Fruit fly (Drosophila melanogaster) whole organism, embryonic: Measurements from ENCODE around the gene Rab5.
A peak's percentile ranks its signal among the peaks of the same experiment; 100 is the strongest.

ENCODE experiments used
- Atf-2 ChIP-seq: fragments of 200-800 bp; sonication (Bioruptor generic); optimal IDR thresholded peaks from 2 replicates; lab custom pipeline; 2016; ENCODE audit warnings: missing biosample characterization, missing genetic modification characterization
- CG10209 ChIP-seq: fragments of 200-800 bp; sonication (Bioruptor generic); optimal IDR thresholded peaks from 3 replicates; lab custom pipeline; 2017; ENCODE audit warnings: missing biosample characterization, mild to moderate bottlenecking, missing genetic modification characterization, missing genetic modification reagents
- CG10267 ChIP-seq: fragments of 200-800 bp; sonication (Bioruptor generic); optimal IDR thresholded peaks from 2 replicates; lab custom pipeline; 2018; ENCODE audit warnings: missing biosample characterization, mild to moderate bottlenecking, missing genetic modification characterization, moderate library complexity
- CG12219 ChIP-seq: fragments of 200-800 bp; sonication (Bioruptor generic); optimal IDR thresholded peaks from 3 replicates; lab custom pipeline; 2018; ENCODE audit warnings: missing biosample characterization, mild to moderate bottlenecking, missing genetic modification characterization
- CG12769 ChIP-seq: fragments of 200-800 bp; sonication (Bioruptor generic); optimal IDR thresholded peaks from 2 replicates; lab custom pipeline; 2019; ENCODE audit warnings: missing biosample characterization, mild to moderate bottlenecking, missing genetic modification characterization, moderate library complexity
- CG13894 ChIP-seq: fragments of 200-800 bp; sonication (Bioruptor generic); optimal IDR thresholded peaks from 3 replicates; lab custom pipeline; 2018; ENCODE audit warnings: missing biosample characterization, mild to moderate bottlenecking, missing genetic modification characterization, moderate library complexity
- CG14014 ChIP-seq: fragments of 200-800 bp; sonication (Bioruptor generic); IDR thresholded peaks from 2 replicates; pipeline ENCODE4 v1.3.6; 2022; ENCODE audit warnings: missing biosample characterization, missing genetic modification characterization
- CG15696 ChIP-seq: fragments of 200-800 bp; sonication (Bioruptor generic); optimal IDR thresholded peaks from 2 replicates; lab custom pipeline; 2019; ENCODE audit warnings: missing biosample characterization, mild to moderate bottlenecking, missing genetic modification characterization, moderate library complexity
- CG1603 ChIP-seq: fragments of 200-800 bp; sonication (Bioruptor generic); optimal IDR thresholded peaks from 2 replicates; lab custom pipeline; 2019; ENCODE audit warnings: missing biosample characterization, mild to moderate bottlenecking, missing genetic modification characterization, moderate library complexity
- CG17359 ChIP-seq: fragments of 200-800 bp; sonication (Bioruptor generic); optimal IDR thresholded peaks from 3 replicates; lab custom pipeline; 2018; ENCODE audit warnings: missing biosample characterization, mild to moderate bottlenecking, missing genetic modification characterization, moderate library complexity
- CG17385 ChIP-seq: fragments of 200-800 bp; sonication (Bioruptor generic); optimal IDR thresholded peaks from 3 replicates; lab custom pipeline; 2018; ENCODE audit warnings: missing biosample characterization, mild to moderate bottlenecking, missing genetic modification characterization
- CG17612 ChIP-seq: fragments of 200-800 bp; sonication (Bioruptor generic); IDR thresholded peaks from 2 replicates; pipeline ENCODE4 v1.3.6; 2022; ENCODE audit warnings: missing biosample characterization, missing genetic modification characterization
- CG17912 ChIP-seq: fragments of 200-800 bp; sonication (Bioruptor generic); optimal IDR thresholded peaks from 2 replicates; lab custom pipeline; 2018; ENCODE audit warnings: missing biosample characterization, mild to moderate bottlenecking, missing genetic modification characterization
- CG18764 ChIP-seq: fragments of 200-800 bp; sonication (Bioruptor generic); optimal IDR thresholded peaks from 3 replicates; lab custom pipeline; 2016; ENCODE audit warnings: missing biosample characterization, missing genetic modification characterization
- CG31365 ChIP-seq: fragments of 200-800 bp; sonication (Bioruptor generic); optimal IDR thresholded peaks from 2 replicates; lab custom pipeline; 2018; ENCODE audit warnings: missing biosample characterization, mild to moderate bottlenecking, missing genetic modification characterization
- CG32532 ChIP-seq: fragments of 200-800 bp; sonication (Bioruptor generic); IDR thresholded peaks from 2 replicates; pipeline ENCODE4 v1.3.6; 2022; ENCODE audit warnings: missing biosample characterization, missing genetic modification characterization
- CG4617 ChIP-seq: fragments of 200-800 bp; sonication (Bioruptor generic); optimal IDR thresholded peaks from 3 replicates; lab custom pipeline; 2016; ENCODE audit warnings: missing biosample characterization, missing genetic modification characterization, borderline replicate concordance
- CG4854 ChIP-seq: fragments of 200-800 bp; sonication (Bioruptor generic); optimal IDR thresholded peaks from 2 replicates; lab custom pipeline; 2016; ENCODE audit warnings: missing biosample characterization, missing genetic modification characterization, inconsistent platforms
- CG5953 ChIP-seq: fragments of 200-800 bp; sonication (Bioruptor generic); IDR thresholded peaks from 2 replicates; pipeline ENCODE4 v1.3.6; 2022; ENCODE audit warnings: missing biosample characterization, missing genetic modification characterization
- CG6689 ChIP-seq: fragments of 200-800 bp; sonication (Bioruptor generic); IDR thresholded peaks from 2 replicates; pipeline ENCODE4 v1.3.6; 2022; ENCODE audit warnings: missing biosample characterization, missing genetic modification characterization
- CG7372 ChIP-seq: fragments of 200-800 bp; sonication (Bioruptor generic); IDR thresholded peaks from 2 replicates; pipeline ENCODE4 v1.3.6; 2022; ENCODE audit warnings: missing biosample characterization, missing genetic modification characterization
- Deaf1 ChIP-seq: fragments of 200-800 bp; optimal IDR thresholded peaks from 3 replicates; lab custom pipeline; 2019; ENCODE audit warnings: missing biosample characterization, mild to moderate bottlenecking, missing genetic modification characterization, moderate library complexity
- Dll ChIP-seq: fragments of 200-800 bp; sonication (Bioruptor generic); IDR thresholded peaks from 4 replicates; pipeline ENCODE4 v1.3.6; 2022; ENCODE audit warnings: missing biosample characterization, missing genetic modification characterization; ENCODE audit not compliant: partially characterized antibody
- HLHmδ ChIP-seq: fragments of 200-800 bp; sonication (Bioruptor generic); optimal IDR thresholded peaks from 2 replicates; lab custom pipeline; 2018; ENCODE audit warnings: missing biosample characterization, mild to moderate bottlenecking, missing genetic modification characterization, moderate library complexity
- Lim3 ChIP-seq: fragments of 200-800 bp; sonication (Bioruptor generic); IDR thresholded peaks from 2 replicates; pipeline ENCODE4 v1.3.6; 2022; ENCODE audit warnings: missing biosample characterization, missing genetic modification characterization
- Lpt ChIP-seq: fragments of >200 bp; optimal IDR thresholded peaks from 2 replicates; lab custom pipeline; 2018; ENCODE audit warnings: missing biosample characterization, missing genetic modification characterization
- NC2α ChIP-seq: fragments of 200-800 bp; sonication (Bioruptor generic); optimal IDR thresholded peaks from 2 replicates; lab custom pipeline; 2016; ENCODE audit warnings: missing biosample characterization, missing genetic modification characterization
- NK7.1 ChIP-seq: fragments of 200-800 bp; sonication (Bioruptor generic); optimal IDR thresholded peaks from 3 replicates; lab custom pipeline; 2016; ENCODE audit warnings: missing biosample characterization, missing genetic modification characterization
- Oaz ChIP-seq: fragments of 200-800 bp; sonication (Bioruptor generic); IDR thresholded peaks from 2 replicates; pipeline ENCODE4 v1.3.6; 2022; ENCODE audit warnings: missing biosample characterization, missing genetic modification characterization
- Rfx ChIP-seq: fragments of 200-800 bp; sonication (Bioruptor generic); IDR thresholded peaks from 2 replicates; pipeline ENCODE4 v1.3.6; 2022; ENCODE audit warnings: missing biosample characterization, missing genetic modification characterization
- Taf1 ChIP-seq: fragments of 200-800 bp; sonication (Bioruptor generic); IDR thresholded peaks from 2 replicates; pipeline ENCODE4 v1.3.6; 2022; ENCODE audit warnings: missing biosample characterization, missing genetic modification characterization
- Trl ChIP-seq, 3 experiments: fragments of >200 bp in 2 of 3; fragments of 200-800 bp in 1 of 3; sonication (Bioruptor generic) in 1 of 3; optimal IDR thresholded peaks; 2 replicates in 1 of 3; 3 replicates in 2 of 3; lab custom pipeline; 2016 to 2017; ENCODE audit warnings: missing biosample characterization in 1 of 3, missing genetic modification characterization in 1 of 3
- Xbp1 ChIP-seq: fragments of 200-800 bp; sonication (Bioruptor generic); optimal IDR thresholded peaks from 3 replicates; lab custom pipeline; 2016; ENCODE audit warnings: missing biosample characterization, mild to moderate bottlenecking, missing genetic modification characterization
- ash1 ChIP-seq: fragments of 200-800 bp; sonication (Bioruptor generic); optimal IDR thresholded peaks from 2 replicates; lab custom pipeline; 2018; ENCODE audit warnings: missing biosample characterization, mild to moderate bottlenecking, missing genetic modification characterization
- az2 ChIP-seq: fragments of 200-800 bp; sonication (Bioruptor generic); optimal IDR thresholded peaks from 3 replicates; lab custom pipeline; 2016; ENCODE audit warnings: missing biosample characterization, missing genetic modification characterization
- dan ChIP-seq: fragments of 200-800 bp; sonication (Bioruptor generic); IDR thresholded peaks from 2 replicates; pipeline ENCODE4 v1.3.6; 2022; ENCODE audit warnings: missing biosample characterization, missing genetic modification characterization
- danr ChIP-seq: fragments of 200-800 bp; sonication (Bioruptor generic); IDR thresholded peaks from 2 replicates; pipeline ENCODE4 v1.3.6; 2022; ENCODE audit warnings: missing biosample characterization, missing genetic modification characterization
- esg ChIP-seq: fragments of 200-800 bp; sonication (Bioruptor generic); conservative IDR thresholded peaks from 2 replicates; pipeline ENCODE4 v1.3.6; 2022; ENCODE audit warnings: missing biosample characterization, missing genetic modification characterization
- gce ChIP-seq: fragments of 200-800 bp; sonication (Bioruptor generic); IDR thresholded peaks from 3 replicates; pipeline ENCODE4 v1.3.6; 2022; ENCODE audit warnings: missing biosample characterization, missing genetic modification characterization
- gt ChIP-seq: fragments of 200-800 bp; sonication (Bioruptor generic); IDR thresholded peaks from 2 replicates; pipeline ENCODE4 v1.3.6; 2022; ENCODE audit warnings: missing biosample characterization, missing genetic modification characterization
- kah ChIP-seq: fragments of 200-800 bp; sonication (Bioruptor generic); optimal IDR thresholded peaks from 2 replicates; lab custom pipeline; 2018; ENCODE audit warnings: missing biosample characterization, mild to moderate bottlenecking, missing genetic modification characterization
- lmd ChIP-seq: fragments of 200-800 bp; sonication (Bioruptor generic); IDR thresholded peaks from 2 replicates; pipeline ENCODE4 v1.3.6; 2022; ENCODE audit warnings: missing biosample characterization, missing genetic modification characterization
- mld ChIP-seq: fragments of 200-800 bp; sonication (Bioruptor generic); IDR thresholded peaks from 3 replicates; pipeline ENCODE4 v1.3.6; 2022; ENCODE audit warnings: missing biosample characterization, missing genetic modification characterization; ENCODE audit not compliant: partially characterized antibody
- nerfin-1 ChIP-seq: fragments of 200-800 bp; sonication (Bioruptor generic); optimal IDR thresholded peaks from 3 replicates; lab custom pipeline; 2019; ENCODE audit warnings: missing biosample characterization, mild to moderate bottlenecking, missing genetic modification characterization, moderate library complexity
- prd ChIP-seq, 3 experiments: fragments of >200 bp in 2 of 3; fragments of 200-800 bp in 1 of 3; sonication (Bioruptor generic) in 1 of 3; optimal IDR thresholded peaks in 2 of 3; IDR thresholded peaks in 1 of 3; 2 replicates in 2 of 3; 3 replicates in 1 of 3; pipeline versions ENCODE4 v1.3.6 to Lab custom; 2017 to 2022; ENCODE audit warnings: missing biosample characterization in 1 of 3, missing genetic modification characterization in 1 of 3
- run ChIP-seq: fragments of 200-800 bp; sonication (Bioruptor generic); optimal IDR thresholded peaks from 3 replicates; lab custom pipeline; 2018; ENCODE audit warnings: missing biosample characterization, mild to moderate bottlenecking, missing genetic modification characterization
- sna ChIP-seq: fragments of 200-800 bp; sonication (Bioruptor generic); IDR thresholded peaks from 2 replicates; pipeline ENCODE4 v1.3.6; 2022; ENCODE audit warnings: missing biosample characterization, missing genetic modification characterization; ENCODE audit not compliant: partially characterized antibody
- sqz ChIP-seq: fragments of 200-800 bp; sonication (Bioruptor generic); optimal IDR thresholded peaks from 3 replicates; lab custom pipeline; 2018; ENCODE audit warnings: missing biosample characterization, mild to moderate bottlenecking, missing genetic modification characterization
- tgo ChIP-seq: fragments of 200-800 bp; sonication (Bioruptor generic); IDR thresholded peaks from 3 replicates; pipeline ENCODE4 v1.3.6; 2022; ENCODE audit warnings: missing biosample characterization, missing genetic modification characterization
- tin ChIP-seq: fragments of 200-800 bp; sonication (Bioruptor generic); optimal IDR thresholded peaks from 3 replicates; lab custom pipeline; 2016; ENCODE audit warnings: missing biosample characterization, missing genetic modification characterization

Gene Rab5

dm6 chr2L:2380805-2381204 is 15.7 kb upstream of the Rab5 start, which contains the start of gene Eogt (continued):
- TF ChIP-seq run (tag; lab: Kevin White, UChicago), result peak; percentile 74
- peak; percentile 88 for TF ChIP-seq CG17385 (GFP tag; lab: Kevin White, UChicago)
- TF ChIP-seq CG32532, result peak; percentile 97
- peak; percentile 94 for TF ChIP-seq CG5953 (GFP tag; lab: Robert Waterston, UW)
- peak; percentile 89 for TF ChIP-seq dan (GFP tag; lab: Robert Waterston, UW)
- peak; percentile 66 for TF ChIP-seq kah (GFP tag; lab: Kevin White, UChicago)
- TF ChIP-seq CG17359 (tag; lab: Kevin White, UChicago), result peak; percentile 88
- TF ChIP-seq Oaz (GFP tag; lab: Robert Waterston, UW), result peak; percentile 95
- no peak for TF ChIP-seq sqz (GFP tag; lab: Kevin White, UChicago)
- no peak for TF ChIP-seq NK7.1 (GFP tag; lab: Kevin White, UChicago)
- TF ChIP-seq CG12219 (GFP tag; lab: Kevin White, UChicago), result peak; percentile 88
- peak; percentile 87 for TF ChIP-seq nerfin-1 (tag; lab: Kevin White, UChicago)
- peak; percentile 96 for TF ChIP-seq lmd (GFP tag; lab: Robert Waterston, UW)
- TF ChIP-seq Lpt (GFP tag; lab: Kevin White, UChicago), result no peak
- TF ChIP-seq esg (GFP tag; lab: Robert Waterston, UW), result peak; percentile 96
- TF ChIP-seq prd (optimal IDR thresholded peaks at IDR 0.05; lab: Kevin White, UChicago), result no peak
- peak; percentile 99 for TF ChIP-seq prd (GFP tag; IDR thresholded peaks at IDR 0.05; lab: Robert Waterston, UW)
- TF ChIP-seq gce (GFP tag; lab: Robert Waterston, UW), result peak; percentile 95
- peak; percentile 36 for TF ChIP-seq NC2α (GFP tag; lab: Kevin White, UChicago)
- peak; percentile 89 for TF ChIP-seq Taf1 (GFP tag; lab: Robert Waterston, UW)
- peak; percentile 85 for TF ChIP-seq CG13894 (tag; lab: Kevin White, UChicago)
- peak; percentile 55 for TF ChIP-seq CG17912 (GFP tag; lab: Kevin White, UChicago)
- peak; percentile 92 for TF ChIP-seq CG4617
- peak; percentile 84 for TF ChIP-seq Lim3
- TF ChIP-seq Rfx (GFP tag; lab: Robert Waterston, UW), result peak; percentile 97
- TF ChIP-seq ash1, result no peak
- TF ChIP-seq sna (GFP tag; lab: Robert Waterston, UW), result no peak
- TF ChIP-seq Xbp1, result peak; percentile 94
- peak; percentile 92 for TF ChIP-seq CG15696 (tag; lab: Kevin White, UChicago)
- TF ChIP-seq gt (GFP tag; lab: Robert Waterston, UW), result peak; percentile 92
- TF ChIP-seq CG6689 (GFP tag; lab: Robert Waterston, UW), result peak; percentile 97
- peak; percentile 49 for TF ChIP-seq CG31365 (tag; lab: Kevin White, UChicago)
- peak; percentile 91 for TF ChIP-seq CG17612
- no peak for TF ChIP-seq mld (GFP tag; lab: Robert Waterston, UW)
- TF ChIP-seq CG14014 (GFP tag; lab: Robert Waterston, UW), result peak; percentile 97
- TF ChIP-seq CG10267, result peak; percentile 87
- no peak for TF ChIP-seq HLHmδ (GFP tag; lab: Kevin White, UChicago)
- peak; percentile 69 for TF ChIP-seq Deaf1 (tag; lab: Kevin White, UChicago)
- TF ChIP-seq CG18764 (GFP tag; lab: Kevin White, UChicago), result peak; percentile 82
- TF ChIP-seq CG7372, result peak; percentile 94
- TF ChIP-seq Trl (optimal IDR thresholded peaks at IDR 0.05; lab: Kevin White, UChicago), result no peak
- peak; percentile 59 for TF ChIP-seq Trl (GFP tag; optimal IDR thresholded peaks at IDR 0.05; lab: Kevin White, UChicago)
- peak; percentile 65 for TF ChIP-seq Atf-2 (GFP tag; lab: Kevin White, UChicago)
- TF ChIP-seq danr, result peak; percentile 95
- peak; percentile 98 for TF ChIP-seq CG1603 (tag; lab: Kevin White, UChicago)
- TF ChIP-seq CG4854 (GFP tag; lab: Kevin White, UChicago), result peak; percentile 71
- TF ChIP-seq CG10209, result peak; percentile 94
- peak; percentile 88 for TF ChIP-seq tin (GFP tag; lab: Kevin White, UChicago)
- peak; percentile 97 for TF ChIP-seq tgo (GFP tag; lab: Robert Waterston, UW)
- TF ChIP-seq az2, result peak; percentile 94
- no peak for TF ChIP-seq Dll (GFP tag; lab: Robert Waterston, UW)
- peak; percentile 97 for TF ChIP-seq CG12769
